Fruit fly (Drosophila melanogaster) whole organism, pupa: ENCODE data around the gene CG31974.

ENCODE experiments used
- CG32121 ChIP-seq: fragments of 200-800 bp; sonication (Bioruptor generic); IDR thresholded peaks from 2 replicates; pipeline ENCODE4 v1.3.6; 2022; ENCODE audit warnings: missing biosample characterization, missing genetic modification characterization
- CG4496 ChIP-seq: fragments of 200-800 bp; sonication (Bioruptor generic); IDR thresholded peaks from 3 replicates; pipeline ENCODE4 v1.3.6; 2022; ENCODE audit warnings: missing biosample characterization, missing genetic modification characterization
- EcR ChIP-seq: fragments of 200-800 bp; sonication (Bioruptor generic); optimal IDR thresholded peaks from 3 replicates; lab custom pipeline; 2019; ENCODE audit warnings: missing biosample characterization, missing genetic modification characterization, mild to moderate bottlenecking, moderate library complexity, missing genetic modification reagents
- Pif1B ChIP-seq: fragments of 200-800 bp; sonication (Bioruptor generic); optimal IDR thresholded peaks from 3 replicates; lab custom pipeline; 2016; ENCODE audit warnings: missing biosample characterization, missing genetic modification characterization

dm6 chr2L:125364-126252, 17.3 kb downstream of the CG31974 start:
- TF ChIP-seq EcR (GFP tag; lab: Kevin White, UChicago) (no peak), CG4496 (GFP tag; lab: Robert Waterston, UW) (no peak), Pif1B (no peak), CG32121 (GFP tag; lab: Robert Waterston, UW) (no peak)
